Worm (Caenorhabditis elegans): Measurements from ENCODE around the gene rad-50.

DNA sequence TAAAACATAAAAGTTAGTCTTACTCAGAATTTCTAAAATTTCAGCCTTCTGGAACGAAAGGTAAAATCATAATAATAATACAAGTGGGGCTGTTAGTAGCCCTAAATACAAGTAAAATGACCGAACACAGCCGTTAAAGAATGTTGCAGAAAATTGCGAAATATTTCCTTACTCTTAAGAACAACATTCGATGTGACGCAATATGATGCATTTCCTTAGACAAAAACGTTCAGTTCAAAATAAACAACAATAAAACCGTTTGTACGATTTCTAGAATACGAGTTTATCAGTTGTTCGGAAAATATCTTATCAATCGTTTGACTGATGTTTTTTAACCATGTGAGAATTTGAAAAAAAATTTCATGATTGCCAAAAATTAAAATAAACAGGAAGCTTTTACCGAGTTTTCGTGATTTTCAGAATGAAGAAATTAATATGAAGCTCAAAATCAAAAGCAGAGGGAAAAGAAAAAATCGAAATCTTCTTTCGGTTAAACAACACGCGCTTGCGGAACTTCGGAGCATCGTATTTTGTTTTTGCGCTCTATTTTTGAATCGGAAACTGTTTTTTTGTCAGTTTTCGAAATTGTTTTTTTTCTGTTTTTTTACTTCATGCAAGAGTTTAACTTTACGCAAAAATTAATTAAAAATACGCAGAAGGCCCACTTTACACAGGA is 469 bp downstream of the rad-50 start:
- TF ChIP-seq aptf-3 (GFP tag; IDR thresholded peaks at IDR 0.05) = no peak
- TF ChIP-seq ama-1 (optimal IDR thresholded peaks at IDR 0.05) = no peak
- TF ChIP-seq ama-1 (GFP tag; optimal IDR thresholded peaks at IDR 0.05) = no peak
- no peak for TF ChIP-seq nhr-80 (tag; optimal IDR thresholded peaks at IDR 0.05)
- no peak for TF ChIP-seq ztf-3 (GFP tag; optimal IDR thresholded peaks at IDR 0.05)
- no peak for TF ChIP-seq pha-4 (tag; optimal IDR thresholded peaks at IDR 0.05)
- TF ChIP-seq ceh-27 (GFP tag; optimal IDR thresholded peaks at IDR 0.05) = no peak
- no peak for TF ChIP-seq dpff-1 (tag; optimal IDR thresholded peaks at IDR 0.05)
- no peak for TF ChIP-seq hsf-1 (GFP tag; IDR thresholded peaks at IDR 0.05)
- no peak for TF ChIP-seq unc-62 (GFP tag; optimal IDR thresholded peaks at IDR 0.05)
- TF ChIP-seq F22D6.2 (tag; optimal IDR thresholded peaks at IDR 0.05) = no peak
- TF ChIP-seq snpc-4 (GFP tag; optimal IDR thresholded peaks at IDR 0.05) = no peak
- no peak for TF ChIP-seq snpc-4 (tag; optimal IDR thresholded peaks at IDR 0.05)
- no peak for TF ChIP-seq lir-1 (GFP tag; conservative IDR thresholded peaks at IDR 0.05)

All from whole organism, young adult.